Fruit fly (Drosophila melanogaster) whole organism, larva: ENCODE measurements around the gene CG43638.

ENCODE experiments used
- noc ChIP-seq: fragments of 200-800 bp; sonication (Bioruptor generic); optimal IDR thresholded peaks from 3 replicates; lab custom pipeline; 2019; ENCODE audit warnings: missing biosample characterization, mild to moderate bottlenecking, missing genetic modification characterization, moderate library complexity

Gene CG43638

dm6 chr3L:12044279-12044678 lies at the start of gene CG43638:
Gene CG43638 (plus strand): TSS chr3L:12044579.
- TF ChIP-seq noc (tag; lab: Kevin White, UChicago): no peak

DNA sequence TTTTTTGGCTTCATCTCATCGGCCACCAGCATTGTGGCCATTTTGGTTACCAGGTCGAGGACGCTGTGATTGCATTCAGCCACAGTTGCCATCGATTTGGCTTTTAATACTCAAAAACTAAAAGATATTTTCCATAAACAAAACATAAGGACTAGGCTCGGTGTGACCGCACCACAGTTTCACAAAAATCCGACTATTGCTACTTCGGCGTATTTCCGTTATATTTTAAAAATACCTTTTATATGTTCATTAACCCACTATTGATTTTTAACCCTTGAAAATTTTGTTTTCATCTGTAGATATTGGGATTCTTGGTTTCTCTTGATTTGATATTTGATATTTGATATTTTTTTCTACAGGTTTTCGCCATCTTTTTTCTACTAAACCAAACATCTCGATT lies 46.4 kb upstream of the CG43638 start, which contains the start of gene Grip163:
Gene Grip163, minus strand, starts transcription at position 180 of the 400 bp plus-strand sequence.
- TF ChIP-seq noc (tag; lab: Kevin White, UChicago): no peak

DNA sequence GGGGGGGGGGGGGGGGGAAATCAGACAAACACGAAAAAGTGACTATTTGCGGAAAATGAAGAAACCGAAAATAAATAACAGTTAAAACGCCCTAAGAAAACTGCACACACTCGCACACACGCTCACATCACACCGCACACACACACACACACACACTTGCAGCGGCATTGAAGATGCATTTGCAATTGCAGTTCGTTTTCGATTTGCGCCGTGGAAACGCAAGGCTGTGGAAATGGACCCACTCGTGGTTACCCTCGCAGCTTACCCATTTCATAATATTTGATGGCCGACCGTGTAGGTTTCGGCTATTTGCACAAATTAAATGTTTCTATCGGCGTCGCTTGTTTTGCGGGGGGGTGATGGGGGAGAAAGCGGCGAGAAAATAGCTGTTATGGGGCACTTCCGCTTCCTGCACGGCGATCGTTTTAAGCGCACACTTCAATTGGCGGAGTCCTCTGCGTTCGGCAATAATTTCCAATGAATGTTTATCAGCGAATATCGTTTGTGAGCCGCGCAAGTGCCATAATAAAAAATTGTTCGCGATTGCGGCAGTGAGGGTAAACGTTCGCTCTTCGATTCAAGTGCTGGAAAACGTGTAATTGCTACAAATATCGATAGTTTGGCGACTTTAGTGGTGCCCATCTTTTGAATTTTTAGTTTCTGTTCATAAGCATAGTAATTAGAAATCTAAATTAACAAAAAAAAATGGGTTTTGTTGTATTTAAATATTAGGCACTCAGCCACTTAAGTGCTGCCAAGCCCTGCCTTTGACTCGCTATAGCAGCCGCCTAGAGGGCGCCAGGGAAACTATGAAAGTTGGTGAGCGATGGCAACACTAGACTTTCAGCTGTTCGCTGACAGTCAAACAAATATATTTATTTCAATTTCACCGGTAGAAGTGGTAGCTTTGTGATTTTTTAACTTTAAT lies 41.8 kb upstream of the CG43638 start, which contains the start of the genes Pop2 and CG6928:
Gene Pop2, minus strand, starts transcription at position 595 of the 928 bp plus-strand sequence.
Gene CG6928, plus strand, starts transcription at position 835 of the 928 bp plus-strand sequence.
- TF ChIP-seq noc (tag; lab: Kevin White, UChicago): no peak

- no peak for TF ChIP-seq noc (tag; lab: Kevin White, UChicago)
Measured at dm6 chr3L:12003457-12003856, 40.9 kb upstream of the CG43638 start.

- no peak for TF ChIP-seq noc (tag; lab: Kevin White, UChicago)
Measured at dm6 chr3L:12004136-12004535, 40.2 kb upstream of the CG43638 start.

DNA sequence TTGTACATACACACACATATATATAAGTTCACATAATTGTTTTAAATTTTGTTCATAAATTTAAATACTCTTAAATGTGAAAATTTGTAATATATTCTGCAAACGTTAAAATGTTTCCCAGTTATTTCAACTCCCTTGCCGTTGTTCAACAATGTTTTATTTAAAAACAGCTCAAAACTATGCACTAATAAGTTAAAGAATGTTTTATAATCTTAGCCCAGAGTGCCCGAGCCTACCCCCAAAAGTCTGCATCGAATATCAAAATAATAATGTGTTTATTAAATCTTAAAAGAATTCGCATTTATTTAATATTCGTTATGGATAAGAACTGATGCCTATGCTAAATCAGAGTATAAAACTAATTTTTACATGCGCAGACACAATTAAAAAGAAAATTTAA lies 36.4 kb upstream of the CG43638 start:
- TF ChIP-seq noc (tag; lab: Kevin White, UChicago): no peak

- no peak for TF ChIP-seq noc (tag; lab: Kevin White, UChicago)
Measured at dm6 chr3L:12013698-12014097, 30.7 kb upstream of the CG43638 start.

- no peak for TF ChIP-seq noc (tag; lab: Kevin White, UChicago)
Measured at dm6 chr3L:12014272-12014671, 30.1 kb upstream of the CG43638 start.

- no peak for TF ChIP-seq noc (tag; lab: Kevin White, UChicago)
Measured at dm6 chr3L:12016186-12016585, 28.2 kb upstream of the CG43638 start.

DNA sequence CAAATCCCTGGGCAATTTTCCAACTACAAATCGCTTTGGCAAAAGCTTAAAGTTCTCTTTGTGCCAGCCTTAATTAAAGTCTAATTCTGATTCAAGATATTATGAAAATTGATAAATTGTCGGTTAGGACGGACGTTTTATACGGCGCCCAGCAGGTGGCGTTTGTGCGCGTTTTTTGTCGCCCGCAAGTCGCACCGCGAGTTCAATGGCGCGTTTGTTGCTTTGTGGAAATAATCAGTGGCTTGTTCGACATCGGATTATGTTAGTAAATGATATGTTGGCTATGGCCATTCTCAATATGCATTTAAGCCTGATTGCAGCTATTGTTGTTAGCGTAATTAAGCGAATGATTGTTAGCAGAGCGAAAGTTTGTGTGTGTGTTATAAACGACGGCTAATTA lies 22.5 kb upstream of the CG43638 start:
- TF ChIP-seq noc (tag; lab: Kevin White, UChicago): no peak

DNA sequence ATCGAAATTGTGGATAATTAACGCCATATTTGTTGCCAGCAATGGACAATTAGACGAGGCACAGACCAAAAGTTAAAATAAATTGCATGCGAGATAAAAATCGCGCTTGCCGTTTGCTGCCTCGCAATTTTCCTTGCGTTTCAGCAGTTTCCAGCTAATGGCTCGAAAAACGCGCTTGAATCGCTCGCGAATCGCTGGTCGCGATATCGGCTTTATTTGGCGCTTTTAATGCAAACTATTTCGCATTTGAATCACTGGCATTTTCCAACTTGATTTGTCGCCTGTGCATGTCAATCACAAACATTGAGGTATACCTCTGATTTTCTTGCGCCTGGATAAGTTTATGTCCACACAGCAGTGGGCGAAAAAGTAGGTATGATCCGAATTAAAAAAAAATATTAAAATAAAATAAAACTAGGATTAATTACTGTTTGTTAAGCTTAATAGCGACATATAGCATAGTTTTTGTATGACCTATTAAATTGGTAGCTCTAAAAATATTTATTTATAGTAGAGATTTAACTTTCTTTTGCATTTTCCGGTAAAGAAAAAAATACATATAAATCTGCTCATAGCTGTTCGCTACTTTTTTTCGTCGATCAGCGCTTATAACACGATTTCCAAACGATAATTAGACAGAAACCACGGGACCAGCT lies 21.1 kb upstream of the CG43638 start:
- TF ChIP-seq noc (tag; lab: Kevin White, UChicago): no peak

DNA sequence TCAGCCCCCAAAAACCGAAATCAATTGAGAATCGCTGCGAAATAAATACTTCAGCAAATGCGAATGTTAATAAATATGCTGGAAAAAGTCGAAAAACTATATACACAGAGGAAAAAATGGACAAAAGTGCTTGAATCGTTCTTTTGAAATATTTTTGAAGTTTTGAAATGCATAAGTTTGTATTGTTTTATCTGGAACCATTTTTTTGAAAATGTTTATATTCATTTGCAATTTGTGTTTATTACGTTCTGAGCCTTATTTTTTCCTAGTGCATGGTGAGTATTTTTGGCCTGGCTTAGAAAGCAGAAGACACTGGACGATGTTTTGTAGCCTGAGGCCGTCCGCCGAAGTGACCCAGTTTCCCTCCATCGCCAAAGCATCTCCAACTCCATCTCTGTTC lies 19.4 kb upstream of the CG43638 start:
- no peak for TF ChIP-seq noc (tag; lab: Kevin White, UChicago)

DNA sequence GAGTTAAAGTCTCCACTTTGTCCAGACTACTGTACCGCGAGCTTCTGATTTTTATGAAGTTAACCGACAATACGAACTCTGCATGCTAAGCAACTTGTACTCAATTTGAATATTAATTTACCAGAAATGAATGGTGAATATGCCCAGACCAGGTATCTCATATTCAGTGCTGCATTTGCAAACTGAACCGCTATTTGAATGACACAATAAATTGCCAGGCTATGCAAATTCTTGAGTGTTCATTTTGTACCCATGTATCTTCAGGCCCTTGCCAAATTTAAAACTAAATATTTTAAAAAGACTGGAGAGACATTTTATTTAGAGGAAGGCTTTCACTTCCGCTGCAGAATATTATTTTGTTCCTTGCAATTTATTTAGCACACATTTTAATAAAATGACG lies 16.4 kb upstream of the CG43638 start:
- no peak for TF ChIP-seq noc (tag; lab: Kevin White, UChicago)

- TF ChIP-seq noc (tag; lab: Kevin White, UChicago): no peak
Measured at dm6 chr3L:12028534-12029029, 15.8 kb upstream of the CG43638 start.

- no peak for TF ChIP-seq noc (tag; lab: Kevin White, UChicago)
Measured at dm6 chr3L:12030521-12030920, 13.9 kb upstream of the CG43638 start.

dm6 chr3L:12032257-12032656 lies 12.1 kb upstream of the CG43638 start, which contains the start of gene CG43993:
Gene CG43993 (plus strand): TSS chr3L:12032557.
- no peak for TF ChIP-seq noc (tag; lab: Kevin White, UChicago)
